Worm (Caenorhabditis elegans) whole organism, L1 larva: ENCODE data around the gene ZC449.5.

ENCODE experiments used
- dsc-1 ChIP-seq: sonication (generic microtip); optimal IDR thresholded peaks from 2 replicates; lab custom pipeline; 2016; ENCODE audit warnings: mild to moderate bottlenecking, missing genetic modification characterization, missing compliant biosample characterization
- elt-2 ChIP-seq: sonication (generic microtip); optimal IDR thresholded peaks from 2 replicates; lab custom pipeline; 2016; ENCODE audit warnings: missing genetic modification characterization, mild to moderate bottlenecking, inconsistent platforms, missing compliant biosample characterization, missing genetic modification reagents
- lin-35 ChIP-seq, 2 experiments: fragments of 150-350 bp; optimal IDR thresholded peaks; 2 replicates each; lab custom pipeline; 2014; ENCODE audit warnings: missing biosample characterization in 2 of 2, missing genetic modification characterization in 2 of 2, missing genetic modification reagents in 2 of 2
- nhr-11 ChIP-seq: fragments of 150-350 bp; optimal IDR thresholded peaks from 2 replicates; lab custom pipeline; 2014; ENCODE audit warnings: missing biosample characterization, missing genetic modification characterization
- nhr-20 ChIP-seq: sonication (generic microtip); optimal IDR thresholded peaks from 2 replicates; lab custom pipeline; 2016; ENCODE audit warnings: mild to moderate bottlenecking, missing genetic modification characterization, missing compliant biosample characterization
- nhr-237 ChIP-seq: fragments of 150-350 bp; optimal IDR thresholded peaks from 2 replicates; lab custom pipeline; 2014; ENCODE audit warnings: missing biosample characterization, missing genetic modification characterization
- nhr-85 ChIP-seq: sonication (generic microtip); peaks from one replicate; lab custom pipeline; 2016; ENCODE audit warnings: missing genetic modification characterization, inconsistent platforms, missing compliant biosample characterization
- pag-3 ChIP-seq: sonication (generic microtip); optimal IDR thresholded peaks from 2 replicates; lab custom pipeline; 2017; ENCODE audit warnings: missing genetic modification characterization, mild to moderate bottlenecking, missing compliant biosample characterization, antibody characterized with exemption, borderline replicate concordance; ENCODE audit not compliant: insufficient read depth
- pqm-1 ChIP-seq: sonication (generic microtip); optimal IDR thresholded peaks from 3 replicates; lab custom pipeline; 2017; ENCODE audit warnings: missing biosample characterization, missing genetic modification characterization
- skn-1 ChIP-seq: fragments of 150-350 bp; optimal IDR thresholded peaks from 2 replicates; lab custom pipeline; 2014; ENCODE audit warnings: missing biosample characterization, missing genetic modification characterization
- sox-4 ChIP-seq: sonication (generic microtip); optimal IDR thresholded peaks from 2 replicates; lab custom pipeline; 2016; ENCODE audit warnings: missing genetic modification characterization, missing compliant biosample characterization
- tbx-2 ChIP-seq: sonication (generic microtip); optimal IDR thresholded peaks from 2 replicates; lab custom pipeline; 2016; ENCODE audit warnings: missing genetic modification characterization, missing compliant biosample characterization
- zag-1 ChIP-seq: fragments of 150-350 bp; optimal IDR thresholded peaks from 2 replicates; lab custom pipeline; 2014; ENCODE audit warnings: missing biosample characterization, missing genetic modification characterization
- ztf-11 ChIP-seq, 2 experiments: sonication (generic microtip); optimal IDR thresholded peaks; 2 replicates each; lab custom pipeline; 2016 to 2017; ENCODE audit warnings: missing genetic modification characterization in 2 of 2, missing biosample characterization in 1 of 2, missing compliant biosample characterization in 1 of 2

- TF ChIP-seq pqm-1 (tag; lab: Kevin White, UChicago) (no peak), ztf-11 (tag; optimal IDR thresholded peaks at IDR 0.05; lab: Kevin White, UChicago) (no peak), lin-35 (GFP tag; optimal IDR thresholded peaks at IDR 0.05; lab: Kevin White, UChicago) (no peak), nhr-11 (tag; lab: Kevin White, UChicago) (no peak), skn-1 (tag; lab: Kevin White, UChicago) (no peak), nhr-85 (tag; lab: Kevin White, UChicago) (no peak), nhr-20 (no peak), dsc-1 (tag; lab: Kevin White, UChicago) (no peak), zag-1 (tag; lab: Kevin White, UChicago) (no peak), elt-2 (tag; lab: Kevin White, UChicago) (no peak), nhr-237 (tag; lab: Kevin White, UChicago) (no peak), pag-3 (no peak), tbx-2 (tag; lab: Kevin White, UChicago) (no peak), sox-4 (no peak)
Observed at ce11 chrX:5026461-5026860, 11.1 kb downstream of the ZC449.5 start.
